Fruit fly (Drosophila melanogaster) whole organism, embryonic: Measurements from ENCODE around the gene elB.

Experiments used
- B-H1 ChIP-seq: fragments of 200-800 bp; sonication (Bioruptor generic); IDR thresholded peaks from 3 replicates; pipeline ENCODE4 v1.3.6; 2022; ENCODE audit warnings: missing biosample characterization, missing genetic modification characterization
- BtbVII ChIP-seq: fragments of 200-800 bp; sonication (Bioruptor generic); optimal IDR thresholded peaks from 3 replicates; lab custom pipeline; 2017; ENCODE audit warnings: missing biosample characterization, mild to moderate bottlenecking, missing genetic modification characterization
- CG10147 ChIP-seq: fragments of 200-800 bp; sonication (Bioruptor generic); optimal IDR thresholded peaks from 2 replicates; lab custom pipeline; 2019; ENCODE audit warnings: missing biosample characterization, mild to moderate bottlenecking, missing genetic modification characterization, moderate library complexity
- CG10321 ChIP-seq: fragments of 200-800 bp; sonication (Bioruptor generic); IDR thresholded peaks from 2 replicates; pipeline ENCODE4 v1.3.6; 2022; ENCODE audit warnings: missing biosample characterization, missing genetic modification characterization
- CG10431 ChIP-seq: fragments of 200-800 bp; sonication (Bioruptor generic); optimal IDR thresholded peaks from 3 replicates; lab custom pipeline; 2018; ENCODE audit warnings: missing biosample characterization, mild to moderate bottlenecking, missing genetic modification characterization
- CG11085 ChIP-seq: fragments of 200-800 bp; sonication (Bioruptor generic); IDR thresholded peaks from 2 replicates; pipeline ENCODE4 v1.3.6; 2022; ENCODE audit warnings: missing biosample characterization, missing genetic modification characterization
- CG12744 ChIP-seq: fragments of 200-800 bp; sonication (Bioruptor generic); optimal IDR thresholded peaks from 2 replicates; lab custom pipeline; 2016; ENCODE audit warnings: missing biosample characterization, missing genetic modification characterization
- CG12769 ChIP-seq: fragments of 200-800 bp; sonication (Bioruptor generic); optimal IDR thresholded peaks from 2 replicates; lab custom pipeline; 2019; ENCODE audit warnings: missing biosample characterization, mild to moderate bottlenecking, missing genetic modification characterization, moderate library complexity
- CG14441 ChIP-seq: fragments of 200-800 bp; sonication (Bioruptor generic); IDR thresholded peaks from 2 replicates; pipeline ENCODE4 v1.3.6; 2022; ENCODE audit warnings: missing biosample characterization, missing genetic modification characterization
- CG14667 ChIP-seq: fragments of 200-800 bp; sonication (Bioruptor generic); IDR thresholded peaks from 2 replicates; pipeline ENCODE4 v1.3.6; 2022; ENCODE audit warnings: missing biosample characterization, missing genetic modification characterization
- CG15269 ChIP-seq: fragments of 200-800 bp; sonication (Bioruptor generic); optimal IDR thresholded peaks from 2 replicates; lab custom pipeline; 2018; ENCODE audit warnings: missing biosample characterization, mild to moderate bottlenecking, missing genetic modification characterization, moderate library complexity
- CG17361 ChIP-seq: fragments of 200-800 bp; sonication (Bioruptor generic); IDR thresholded peaks from 3 replicates; pipeline ENCODE4 v1.3.6; 2022; ENCODE audit warnings: missing biosample characterization, missing genetic modification characterization
- CG17912 ChIP-seq: fragments of 200-800 bp; sonication (Bioruptor generic); optimal IDR thresholded peaks from 2 replicates; lab custom pipeline; 2018; ENCODE audit warnings: missing biosample characterization, mild to moderate bottlenecking, missing genetic modification characterization
- CG18764 ChIP-seq: fragments of 200-800 bp; sonication (Bioruptor generic); optimal IDR thresholded peaks from 3 replicates; lab custom pipeline; 2016; ENCODE audit warnings: missing biosample characterization, missing genetic modification characterization
- CG2199 ChIP-seq: fragments of 200-800 bp; sonication (Bioruptor generic); IDR thresholded peaks from 3 replicates; pipeline ENCODE4 v1.3.6; 2022; ENCODE audit warnings: missing biosample characterization, missing genetic modification characterization
- CG2712 ChIP-seq: fragments of 200-800 bp; optimal IDR thresholded peaks from 3 replicates; lab custom pipeline; 2019; ENCODE audit warnings: missing biosample characterization, mild to moderate bottlenecking, missing genetic modification characterization, moderate library complexity
- CG3065 ChIP-seq: fragments of 200-800 bp; sonication (Bioruptor generic); optimal IDR thresholded peaks from 2 replicates; lab custom pipeline; 2016; ENCODE audit warnings: missing biosample characterization, missing genetic modification characterization
- CG3407 ChIP-seq: fragments of 200-800 bp; sonication (Bioruptor generic); optimal IDR thresholded peaks from 2 replicates; lab custom pipeline; 2018; ENCODE audit warnings: missing biosample characterization, mild to moderate bottlenecking, missing genetic modification characterization
- CG4404 ChIP-seq: fragments of 200-800 bp; sonication (Bioruptor generic); IDR thresholded peaks from 2 replicates; pipeline ENCODE4 v1.3.6; 2022; ENCODE audit warnings: missing biosample characterization, missing genetic modification characterization
- CG4730 ChIP-seq: fragments of 200-800 bp; sonication (Bioruptor generic); IDR thresholded peaks from 2 replicates; pipeline ENCODE4 v1.3.6; 2022; ENCODE audit warnings: missing biosample characterization, missing genetic modification characterization
- CG6854 ChIP-seq: fragments of 200-800 bp; sonication (Bioruptor generic); optimal IDR thresholded peaks from 3 replicates; lab custom pipeline; 2017; ENCODE audit warnings: missing biosample characterization, mild to moderate bottlenecking, missing genetic modification characterization
- CG7963 ChIP-seq: fragments of 200-800 bp; sonication (Bioruptor generic); IDR thresholded peaks from 3 replicates; pipeline ENCODE4 v1.3.6; 2022; ENCODE audit warnings: missing biosample characterization, missing genetic modification characterization; ENCODE audit not compliant: partially characterized antibody
- CG8359 ChIP-seq: fragments of 200-800 bp; sonication (Bioruptor generic); optimal IDR thresholded peaks from 2 replicates; lab custom pipeline; 2017; ENCODE audit warnings: missing biosample characterization, mild to moderate bottlenecking, missing genetic modification characterization, borderline replicate concordance
- CG8924 ChIP-seq: fragments of 200-800 bp; optimal IDR thresholded peaks from 3 replicates; lab custom pipeline; 2019; ENCODE audit warnings: missing biosample characterization, mild to moderate bottlenecking, missing genetic modification characterization, moderate library complexity
- CG9817 ChIP-seq: fragments of 200-800 bp; sonication (Bioruptor generic); optimal IDR thresholded peaks from 2 replicates; lab custom pipeline; 2018; ENCODE audit warnings: missing biosample characterization, mild to moderate bottlenecking, missing genetic modification characterization, moderate library complexity
- Drgx ChIP-seq: fragments of 200-800 bp; sonication (Bioruptor generic); IDR thresholded peaks from 2 replicates; pipeline ENCODE4 v1.3.6; 2022; ENCODE audit warnings: missing biosample characterization, missing genetic modification characterization
- Jarid2 ChIP-seq: fragments of 200-800 bp; sonication (Bioruptor generic); optimal IDR thresholded peaks from 3 replicates; lab custom pipeline; 2017; ENCODE audit warnings: mild to moderate bottlenecking, missing biosample characterization, missing genetic modification reagents, missing genetic modification characterization
- PHDP ChIP-seq: fragments of 200-800 bp; sonication (Bioruptor generic); optimal IDR thresholded peaks from 3 replicates; lab custom pipeline; 2018; ENCODE audit warnings: missing biosample characterization, mild to moderate bottlenecking, missing genetic modification characterization, moderate library complexity
- Six4 ChIP-seq: fragments of 200-800 bp; sonication (Bioruptor generic); optimal IDR thresholded peaks from 2 replicates; lab custom pipeline; 2016; ENCODE audit warnings: missing biosample characterization, missing genetic modification characterization
- Usf ChIP-seq: fragments of 200-800 bp; sonication (Bioruptor generic); optimal IDR thresholded peaks from 2 replicates; lab custom pipeline; 2017; ENCODE audit warnings: missing genotype, missing biosample characterization, missing genetic modification characterization
- amos ChIP-seq: fragments of 200-800 bp; sonication (Bioruptor generic); IDR thresholded peaks from 2 replicates; pipeline ENCODE4 v1.3.6; 2022; ENCODE audit warnings: missing biosample characterization, missing genetic modification characterization; ENCODE audit not compliant: partially characterized antibody
- br ChIP-seq: fragments of >200 bp; optimal IDR thresholded peaks from 2 replicates; lab custom pipeline; 2017
- bsh ChIP-seq, 2 experiments: fragments of 200-800 bp; sonication (Bioruptor generic); optimal IDR thresholded peaks; 2 replicates each; lab custom pipeline; 2017 to 2018; ENCODE audit warnings: mild to moderate bottlenecking in 2 of 2, missing biosample characterization in 2 of 2, missing genetic modification characterization in 2 of 2, moderate library complexity in 1 of 2
- chif ChIP-seq, 2 experiments: fragments of 200-800 bp; sonication (Bioruptor generic); optimal IDR thresholded peaks; 3 replicates each; lab custom pipeline; 2016; ENCODE audit warnings: missing biosample characterization in 2 of 2, missing genetic modification characterization in 2 of 2
- chn ChIP-seq: fragments of 200-800 bp; sonication (Bioruptor generic); optimal IDR thresholded peaks from 2 replicates; lab custom pipeline; 2016; ENCODE audit warnings: missing biosample characterization, missing genetic modification characterization
- dpn ChIP-seq, 2 experiments: fragments of 200-800 bp; sonication (Bioruptor generic); optimal IDR thresholded peaks; 3 replicates each; lab custom pipeline; 2016; ENCODE audit warnings: missing biosample characterization in 2 of 2, missing genetic modification characterization in 2 of 2
- fu2 ChIP-seq: fragments of 200-800 bp; sonication (Bioruptor generic); optimal IDR thresholded peaks from 2 replicates; lab custom pipeline; 2016; ENCODE audit warnings: missing biosample characterization, missing genetic modification characterization
- gfzf ChIP-seq: fragments of 200-800 bp; sonication (Bioruptor generic); optimal IDR thresholded peaks from 2 replicates; lab custom pipeline; 2016; ENCODE audit warnings: missing biosample characterization, mild to moderate bottlenecking, missing genetic modification characterization, moderate library complexity
- gro ChIP-seq: fragments of 200-800 bp; sonication (Bioruptor generic); optimal IDR thresholded peaks from 2 replicates; lab custom pipeline; 2016; ENCODE audit warnings: missing biosample characterization, missing genetic modification characterization
- jing ChIP-seq: fragments of 200-800 bp; sonication (Bioruptor generic); optimal IDR thresholded peaks from 2 replicates; lab custom pipeline; 2018; ENCODE audit warnings: missing biosample characterization, mild to moderate bottlenecking, missing genetic modification characterization
- jumu ChIP-seq: fragments of 200-800 bp; sonication (Bioruptor generic); optimal IDR thresholded peaks from 3 replicates; lab custom pipeline; 2016; ENCODE audit warnings: missing biosample characterization, missing genetic modification characterization
- luna ChIP-seq: fragments of 200-800 bp; sonication (Bioruptor generic); optimal IDR thresholded peaks from 2 replicates; lab custom pipeline; 2016; ENCODE audit warnings: missing biosample characterization, missing genetic modification characterization
- mirr ChIP-seq: fragments of 200-800 bp; sonication (Bioruptor generic); optimal IDR thresholded peaks from 3 replicates; lab custom pipeline; 2018; ENCODE audit warnings: missing biosample characterization, mild to moderate bottlenecking, missing genetic modification characterization
- peb ChIP-seq: fragments of 200-800 bp; sonication (Bioruptor generic); IDR thresholded peaks from 2 replicates; pipeline ENCODE4 v1.3.6; 2022; ENCODE audit warnings: missing biosample characterization, missing genetic modification characterization
- pfk ChIP-seq: fragments of 200-800 bp; sonication (Bioruptor generic); optimal IDR thresholded peaks from 2 replicates; lab custom pipeline; 2018; ENCODE audit warnings: missing biosample characterization, mild to moderate bottlenecking, missing genetic modification characterization, moderate library complexity
- rib ChIP-seq: fragments of 200-800 bp; sonication (Bioruptor generic); IDR thresholded peaks from 2 replicates; pipeline ENCODE4 v1.3.6; 2022; ENCODE audit warnings: missing biosample characterization, missing genetic modification characterization
- sima ChIP-seq: fragments of 200-800 bp; sonication (Bioruptor generic); optimal IDR thresholded peaks from 2 replicates; lab custom pipeline; 2016; ENCODE audit warnings: missing biosample characterization, missing genetic modification characterization
- sisA ChIP-seq: fragments of 200-800 bp; sonication (Bioruptor generic); IDR thresholded peaks from 2 replicates; pipeline ENCODE4 v1.3.6; 2022; ENCODE audit warnings: missing biosample characterization, missing genetic modification characterization

The elB gene

DNA sequence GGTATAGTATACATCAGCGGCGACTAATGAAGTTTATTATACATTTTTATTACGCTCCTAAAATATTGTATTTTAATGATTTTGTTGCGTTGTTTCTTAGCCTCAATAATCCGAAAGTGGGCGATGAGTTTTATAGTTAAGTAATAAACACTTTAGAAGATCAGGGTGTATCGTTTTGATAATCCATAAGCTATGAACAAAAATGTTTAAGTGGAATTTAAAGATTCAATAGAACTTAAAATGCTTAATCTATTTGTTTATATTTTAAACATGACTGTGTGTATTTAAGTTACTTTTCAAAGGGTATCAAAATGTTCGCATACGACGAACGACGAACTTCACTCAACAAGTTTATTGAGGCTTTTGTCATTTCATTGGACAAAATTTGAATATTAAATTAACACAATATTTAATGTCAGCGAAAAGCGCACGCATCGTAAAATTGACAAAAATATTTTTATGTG lies 37.1 kb downstream of the elB start (continued):
- peak; percentile 65 for TF ChIP-seq B-H1
- TF ChIP-seq CG4730 (GFP tag; lab: Robert Waterston, UW), result peak; percentile 53; the same call in 1 of the 2 replicates
- TF ChIP-seq CG18764 (GFP tag; lab: Kevin White, UChicago), result no peak
- peak; percentile 23; the same call in 1 of the 3 replicates for TF ChIP-seq CG2199
- no peak for TF ChIP-seq CG11085 (GFP tag; lab: Robert Waterston, UW)
- TF ChIP-seq dpn (GFP tag; optimal IDR thresholded peaks at IDR 0.05; lab: Kevin White, UChicago), result peak; percentile 54 to 78
- no peak for TF ChIP-seq peb
- TF ChIP-seq sisA (GFP tag; lab: Robert Waterston, UW), result peak; percentile 67
- TF ChIP-seq CG8924 (tag; lab: Kevin White, UChicago), result peak; percentile 85
- TF ChIP-seq gfzf, result no peak
- TF ChIP-seq br, result no peak
- TF ChIP-seq CG10321 (GFP tag; lab: Robert Waterston, UW), result 0 out of 2 replicates have a peak, but pooled peaks have one; percentile 40
- TF ChIP-seq CG8359, result no peak
- no peak for TF ChIP-seq CG14667 (GFP tag; lab: Robert Waterston, UW)
- no peak for TF ChIP-seq CG10431 (GFP tag; lab: Kevin White, UChicago)
- TF ChIP-seq pfk, result no peak
- no peak for TF ChIP-seq CG6854 (GFP tag; lab: Kevin White, UChicago)
- no peak for TF ChIP-seq CG7963 (GFP tag; lab: Robert Waterston, UW)
- TF ChIP-seq sima, result peak; percentile 46
- TF ChIP-seq CG9817 (tag; lab: Kevin White, UChicago), result peak; percentile 68
- TF ChIP-seq CG14441, result peak; percentile 68
- TF ChIP-seq CG3065, result no peak
- no peak for TF ChIP-seq CG17912 (GFP tag; lab: Kevin White, UChicago)
- TF ChIP-seq jumu (GFP tag; lab: Kevin White, UChicago), result peak; percentile 14
- peak; percentile 85 for TF ChIP-seq CG12769 (tag; lab: Kevin White, UChicago)
- TF ChIP-seq chif (GFP tag; optimal IDR thresholded peaks at IDR 0.05; lab: Kevin White, UChicago), result peak; percentile 20 to 75
- TF ChIP-seq CG4404, result no peak
- peak; percentile 56 for TF ChIP-seq fu2 (GFP tag; lab: Kevin White, UChicago)

DNA sequence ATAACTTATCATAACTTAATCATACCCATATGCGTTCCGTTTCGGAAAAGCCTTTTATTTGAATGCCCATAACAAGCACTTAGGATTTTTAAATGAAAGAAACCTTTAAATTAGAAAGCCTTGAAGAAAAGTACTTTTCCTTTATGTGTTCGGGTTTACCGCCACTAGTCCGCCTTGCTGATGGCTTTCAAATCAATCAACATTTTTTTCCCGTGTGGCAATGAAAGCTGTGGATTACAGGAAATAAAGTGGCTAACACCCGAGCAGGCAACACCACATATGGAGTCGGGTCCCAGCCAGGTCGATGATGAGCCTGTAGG lies 38.6 kb downstream of the elB start:
- TF ChIP-seq mirr (GFP tag; lab: Kevin White, UChicago), result no peak
- peak in 1 of 2 experiments; percentile 4 for TF ChIP-seq bsh (GFP tag; optimal IDR thresholded peaks at IDR 0.05; lab: Kevin White, UChicago)
- TF ChIP-seq, all 482 proteins: peak for 1

DNA sequence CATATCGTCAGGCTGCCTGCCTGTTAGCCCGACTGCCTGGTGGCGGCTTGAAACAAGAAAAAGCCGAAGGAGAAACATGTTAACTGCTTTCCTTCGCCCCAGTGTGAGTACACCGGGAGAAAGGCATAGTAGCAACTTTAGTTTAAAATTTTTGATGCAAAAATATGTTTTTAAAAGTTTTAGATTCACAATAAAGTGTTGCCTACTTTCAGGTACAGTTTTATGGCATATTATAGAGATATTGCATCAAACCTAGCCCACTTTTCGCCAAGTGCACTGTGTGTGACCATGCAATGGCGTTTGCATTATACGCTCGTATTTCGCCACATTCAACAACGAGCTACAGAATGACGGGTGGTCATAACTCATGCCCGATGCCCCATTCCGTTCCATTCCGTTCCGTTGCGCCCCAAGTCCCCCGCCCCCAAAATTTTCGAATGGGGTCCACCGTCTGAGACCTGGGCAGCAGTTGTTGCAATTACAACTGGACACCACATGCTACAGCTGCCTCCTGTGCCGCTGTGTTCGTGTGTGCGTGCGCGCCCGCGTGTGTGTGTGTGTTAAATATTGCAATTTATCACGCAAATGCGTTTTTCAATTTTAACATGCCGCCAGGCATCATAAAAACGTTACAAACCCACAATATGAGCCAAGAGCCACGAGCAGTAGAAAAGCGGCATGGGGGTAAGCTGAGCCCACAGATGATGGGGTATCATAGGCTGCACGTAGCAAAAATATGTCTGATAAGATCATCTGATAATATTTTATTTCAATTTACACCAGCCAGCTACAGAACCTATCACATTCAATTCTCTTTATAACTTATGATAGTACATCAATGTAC lies 39.2 kb downstream of the elB start:
- TF ChIP-seq PHDP (tag; lab: Kevin White, UChicago) (no peak), CG11085 (GFP tag; lab: Robert Waterston, UW) (no peak), CG12744 (GFP tag; lab: Kevin White, UChicago) (peak; percentile 13), CG10147 (GFP tag; lab: Kevin White, UChicago) (no peak), Usf (GFP tag; lab: Kevin White, UChicago) (no peak), Drgx (GFP tag; lab: Robert Waterston, UW) (peak; percentile 97), CG3407 (GFP tag; lab: Kevin White, UChicago) (no peak), chn (GFP tag; lab: Kevin White, UChicago) (no peak), Jarid2 (GFP tag; lab: Kevin White, UChicago) (peak; percentile 25), BtbVII (GFP tag; lab: Kevin White, UChicago) (no peak), jing (GFP tag; lab: Kevin White, UChicago) (peak; percentile 38), CG15269 (peak; percentile 26), gro (GFP tag; lab: Kevin White, UChicago) (no peak), gfzf (no peak), luna (GFP tag; lab: Kevin White, UChicago) (no peak), amos (no peak), CG2712 (peak; percentile 52), rib (no peak), CG17361 (GFP tag; lab: Robert Waterston, UW) (peak; percentile 57; the same call in 1 of the 3 replicates), Six4 (GFP tag; lab: Kevin White, UChicago) (no peak)
